Fruit fly (Drosophila melanogaster) whole organism, embryonic: ENCODE results near the gene Eno.

ENCODE experiments used
- BtbVII ChIP-seq: fragments of 200-800 bp; sonication (Bioruptor generic); optimal IDR thresholded peaks from 3 replicates; lab custom pipeline; 2017; ENCODE audit warnings: missing biosample characterization, mild to moderate bottlenecking, missing genetic modification characterization
- CG1024 ChIP-seq: fragments of 200-800 bp; sonication (Bioruptor generic); IDR thresholded peaks from 2 replicates; pipeline ENCODE4 v1.3.6; 2022; ENCODE audit warnings: missing biosample characterization, missing genetic modification characterization
- CG10543 ChIP-seq: fragments of 200-800 bp; sonication (Bioruptor generic); optimal IDR thresholded peaks from 3 replicates; lab custom pipeline; 2017; ENCODE audit warnings: missing biosample characterization, mild to moderate bottlenecking, missing genetic modification characterization, moderate library complexity
- CG12155 ChIP-seq: fragments of 200-800 bp; sonication (Bioruptor generic); optimal IDR thresholded peaks from 3 replicates; lab custom pipeline; 2016; ENCODE audit warnings: missing biosample characterization, missing genetic modification characterization
- CG12659 ChIP-seq: fragments of 200-800 bp; sonication (Bioruptor generic); optimal IDR thresholded peaks from 3 replicates; lab custom pipeline; 2017; ENCODE audit warnings: mild to moderate bottlenecking, missing biosample characterization, missing genetic modification reagents, missing genetic modification characterization
- CG12769 ChIP-seq: fragments of 200-800 bp; sonication (Bioruptor generic); optimal IDR thresholded peaks from 2 replicates; lab custom pipeline; 2019; ENCODE audit warnings: missing biosample characterization, mild to moderate bottlenecking, missing genetic modification characterization, moderate library complexity
- CG13287 ChIP-seq: fragments of 200-800 bp; sonication (Bioruptor generic); IDR thresholded peaks from 2 replicates; pipeline ENCODE4 v1.3.6; 2022; ENCODE audit warnings: missing biosample characterization, missing genetic modification characterization; ENCODE audit not compliant: partially characterized antibody
- CG13894 ChIP-seq: fragments of 200-800 bp; sonication (Bioruptor generic); optimal IDR thresholded peaks from 3 replicates; lab custom pipeline; 2018; ENCODE audit warnings: missing biosample characterization, mild to moderate bottlenecking, missing genetic modification characterization, moderate library complexity
- CG14667 ChIP-seq: fragments of 200-800 bp; sonication (Bioruptor generic); IDR thresholded peaks from 2 replicates; pipeline ENCODE4 v1.3.6; 2022; ENCODE audit warnings: missing biosample characterization, missing genetic modification characterization
- CG14965 ChIP-seq: fragments of 200-800 bp; sonication (Bioruptor generic); optimal IDR thresholded peaks from 2 replicates; lab custom pipeline; 2016; ENCODE audit warnings: missing biosample characterization, missing genetic modification characterization, borderline replicate concordance
- CG1529 ChIP-seq: fragments of 200-800 bp; sonication (Bioruptor generic); optimal IDR thresholded peaks from 3 replicates; lab custom pipeline; 2018; ENCODE audit warnings: missing biosample characterization, missing genetic modification characterization
- CG18476 ChIP-seq: fragments of 200-800 bp; sonication (Bioruptor generic); optimal IDR thresholded peaks from 2 replicates; lab custom pipeline; 2016; ENCODE audit warnings: missing biosample characterization, mild to moderate bottlenecking, missing genetic modification characterization
- CG31441 ChIP-seq: fragments of 200-800 bp; sonication (Bioruptor generic); IDR thresholded peaks from 2 replicates; pipeline ENCODE4 v1.3.6; 2022; ENCODE audit warnings: missing biosample characterization, missing genetic modification characterization
- CG4424 ChIP-seq: fragments of 200-800 bp; sonication (Bioruptor generic); optimal IDR thresholded peaks from 3 replicates; lab custom pipeline; 2016; ENCODE audit warnings: missing biosample characterization, missing genetic modification characterization
- CG5180 ChIP-seq: fragments of 200-800 bp; sonication (Bioruptor generic); optimal IDR thresholded peaks from 3 replicates; lab custom pipeline; 2017; ENCODE audit warnings: missing biosample characterization, missing genetic modification characterization, mild to moderate bottlenecking, moderate library complexity, missing genetic modification reagents
- CG7271 ChIP-seq: fragments of 200-800 bp; sonication (Bioruptor generic); optimal IDR thresholded peaks from 2 replicates; lab custom pipeline; 2018; ENCODE audit warnings: missing biosample characterization, mild to moderate bottlenecking, missing genetic modification characterization, moderate library complexity
- CG7372 ChIP-seq: fragments of 200-800 bp; sonication (Bioruptor generic); IDR thresholded peaks from 2 replicates; pipeline ENCODE4 v1.3.6; 2022; ENCODE audit warnings: missing biosample characterization, missing genetic modification characterization
- CG8924 ChIP-seq: fragments of 200-800 bp; optimal IDR thresholded peaks from 3 replicates; lab custom pipeline; 2019; ENCODE audit warnings: missing biosample characterization, mild to moderate bottlenecking, missing genetic modification characterization, moderate library complexity
- Dp ChIP-seq: fragments of 200-800 bp; sonication (Bioruptor generic); optimal IDR thresholded peaks from 2 replicates; lab custom pipeline; 2018; ENCODE audit warnings: missing biosample characterization, mild to moderate bottlenecking, missing genetic modification characterization, moderate library complexity
- HLH3B ChIP-seq: fragments of 200-800 bp; sonication (Bioruptor generic); IDR thresholded peaks from 2 replicates; pipeline ENCODE4 v1.3.6; 2022; ENCODE audit warnings: missing biosample characterization, missing genetic modification characterization
- Kr ChIP-seq: fragments of 200-800 bp; sonication (Bioruptor generic); optimal IDR thresholded peaks from 2 replicates; lab custom pipeline; 2017; ENCODE audit warnings: missing biosample characterization, mild to moderate bottlenecking, missing genetic modification characterization
- Mad ChIP-seq: fragments of 200-800 bp; sonication (Bioruptor generic); optimal IDR thresholded peaks from 2 replicates; lab custom pipeline; 2016; ENCODE audit warnings: missing biosample characterization, missing genetic modification characterization
- Med ChIP-seq: fragments of 200-800 bp; sonication (Bioruptor generic); peaks from one replicate; lab custom pipeline; 2016; ENCODE audit warnings: missing biosample characterization, missing genetic modification characterization, mild to moderate bottlenecking, inconsistent platforms, moderate library complexity
- Myb ChIP-seq: fragments of 200-800 bp; sonication (Bioruptor generic); optimal IDR thresholded peaks from 2 replicates; lab custom pipeline; 2016; ENCODE audit warnings: missing biosample characterization, missing genetic modification characterization
- Opbp ChIP-seq: fragments of 200-800 bp; sonication (Bioruptor generic); IDR thresholded peaks from 3 replicates; pipeline ENCODE4 v1.3.6; 2022; ENCODE audit warnings: missing biosample characterization, missing genetic modification characterization; ENCODE audit not compliant: partially characterized antibody
- Pdp1 ChIP-seq, 2 experiments: fragments of 200-800 bp; sonication (Bioruptor generic); optimal IDR thresholded peaks; 3 replicates each; lab custom pipeline; 2016; ENCODE audit warnings: missing biosample characterization in 2 of 2, missing genetic modification characterization in 2 of 2, mild to moderate bottlenecking in 1 of 2, moderate library complexity in 1 of 2
- Ssrp ChIP-seq: fragments of 200-800 bp; sonication (Bioruptor generic); optimal IDR thresholded peaks from 2 replicates; lab custom pipeline; 2018; ENCODE audit warnings: missing biosample characterization, mild to moderate bottlenecking, missing genetic modification characterization, moderate library complexity
- al ChIP-seq: fragments of 200-800 bp; sonication (Bioruptor generic); IDR thresholded peaks from 2 replicates; pipeline ENCODE4 v1.3.6; 2022; ENCODE audit warnings: missing biosample characterization, missing genetic modification characterization
- az2 ChIP-seq: fragments of 200-800 bp; sonication (Bioruptor generic); optimal IDR thresholded peaks from 3 replicates; lab custom pipeline; 2016; ENCODE audit warnings: missing biosample characterization, missing genetic modification characterization
- bigmax ChIP-seq: fragments of 200-800 bp; sonication (Bioruptor generic); optimal IDR thresholded peaks from 2 replicates; lab custom pipeline; 2018; ENCODE audit warnings: missing biosample characterization, mild to moderate bottlenecking, missing genetic modification characterization
- chm ChIP-seq: fragments of 200-800 bp; sonication (Bioruptor generic); IDR thresholded peaks from 2 replicates; pipeline ENCODE4 v1.3.6; 2022; ENCODE audit warnings: missing biosample characterization, missing genetic modification characterization
- crol ChIP-seq: fragments of 200-800 bp; sonication (Bioruptor generic); IDR thresholded peaks from 2 replicates; pipeline ENCODE4 v1.3.6; 2022; ENCODE audit warnings: missing biosample characterization, missing genetic modification characterization
- da ChIP-seq: fragments of 200-800 bp; sonication (Bioruptor generic); optimal IDR thresholded peaks from 2 replicates; lab custom pipeline; 2016; ENCODE audit warnings: missing biosample characterization, missing genetic modification characterization
- dan ChIP-seq: fragments of 200-800 bp; sonication (Bioruptor generic); IDR thresholded peaks from 2 replicates; pipeline ENCODE4 v1.3.6; 2022; ENCODE audit warnings: missing biosample characterization, missing genetic modification characterization
- danr ChIP-seq: fragments of 200-800 bp; sonication (Bioruptor generic); IDR thresholded peaks from 2 replicates; pipeline ENCODE4 v1.3.6; 2022; ENCODE audit warnings: missing biosample characterization, missing genetic modification characterization
- en ChIP-seq: fragments of 200-800 bp; sonication (Bioruptor generic); optimal IDR thresholded peaks from 2 replicates; lab custom pipeline; 2016; ENCODE audit warnings: missing biosample characterization, missing genetic modification characterization
- fd96Cb ChIP-seq: fragments of 200-800 bp; sonication (Bioruptor generic); optimal IDR thresholded peaks from 2 replicates; lab custom pipeline; 2018; ENCODE audit warnings: missing biosample characterization, mild to moderate bottlenecking, missing genetic modification characterization, moderate library complexity
- grn ChIP-seq: fragments of 200-800 bp; sonication (Bioruptor generic); optimal IDR thresholded peaks from 3 replicates; lab custom pipeline; 2017; ENCODE audit warnings: missing biosample characterization, missing genetic modification characterization
- h ChIP-seq: fragments of >200 bp; optimal IDR thresholded peaks from 2 replicates; lab custom pipeline; 2017
- ham ChIP-seq: fragments of 200-800 bp; sonication (Bioruptor generic); IDR thresholded peaks from 2 replicates; pipeline ENCODE4 v1.3.6; 2022; ENCODE audit warnings: missing biosample characterization, missing genetic modification characterization
- jigr1 ChIP-seq: fragments of 200-800 bp; sonication (Bioruptor generic); IDR thresholded peaks from 3 replicates; pipeline ENCODE4 v1.3.6; 2022; ENCODE audit warnings: missing biosample characterization, missing genetic modification characterization
- klu ChIP-seq: fragments of 200-800 bp; sonication (Bioruptor generic); IDR thresholded peaks from 2 replicates; pipeline ENCODE4 v1.3.6; 2022; ENCODE audit warnings: missing biosample characterization, missing genetic modification characterization
- pita ChIP-seq: fragments of 200-800 bp; sonication (Bioruptor generic); optimal IDR thresholded peaks from 2 replicates; lab custom pipeline; 2017; ENCODE audit warnings: missing biosample characterization, mild to moderate bottlenecking, missing genetic modification characterization
- rib ChIP-seq: fragments of 200-800 bp; sonication (Bioruptor generic); IDR thresholded peaks from 2 replicates; pipeline ENCODE4 v1.3.6; 2022; ENCODE audit warnings: missing biosample characterization, missing genetic modification characterization
- sob ChIP-seq: fragments of 200-800 bp; sonication (Bioruptor generic); IDR thresholded peaks from 2 replicates; pipeline ENCODE4 v1.3.6; 2022; ENCODE audit warnings: missing biosample characterization, missing genetic modification characterization
- stwl ChIP-seq: fragments of 200-800 bp; sonication (Bioruptor generic); optimal IDR thresholded peaks from 3 replicates; lab custom pipeline; 2018; ENCODE audit warnings: missing biosample characterization, mild to moderate bottlenecking, missing genetic modification characterization, moderate library complexity
- tio ChIP-seq: fragments of 200-800 bp; sonication (Bioruptor generic); optimal IDR thresholded peaks from 2 replicates; lab custom pipeline; 2017; ENCODE audit warnings: missing biosample characterization, missing genetic modification characterization, inconsistent platforms
- trh ChIP-seq: fragments of 200-800 bp; sonication (Bioruptor generic); optimal IDR thresholded peaks from 2 replicates; lab custom pipeline; 2016; ENCODE audit warnings: missing biosample characterization, missing genetic modification characterization
- tup ChIP-seq: fragments of 200-800 bp; sonication (Bioruptor generic); optimal IDR thresholded peaks from 2 replicates; lab custom pipeline; 2016; ENCODE audit warnings: missing biosample characterization, mild to moderate bottlenecking, missing genetic modification characterization, moderate library complexity
- zfh1 ChIP-seq: fragments of 200-800 bp; sonication (Bioruptor generic); IDR thresholded peaks from 3 replicates; pipeline ENCODE4 v1.3.6; 2022; ENCODE audit warnings: missing biosample characterization, missing genetic modification characterization

Gene Eno

DNA sequence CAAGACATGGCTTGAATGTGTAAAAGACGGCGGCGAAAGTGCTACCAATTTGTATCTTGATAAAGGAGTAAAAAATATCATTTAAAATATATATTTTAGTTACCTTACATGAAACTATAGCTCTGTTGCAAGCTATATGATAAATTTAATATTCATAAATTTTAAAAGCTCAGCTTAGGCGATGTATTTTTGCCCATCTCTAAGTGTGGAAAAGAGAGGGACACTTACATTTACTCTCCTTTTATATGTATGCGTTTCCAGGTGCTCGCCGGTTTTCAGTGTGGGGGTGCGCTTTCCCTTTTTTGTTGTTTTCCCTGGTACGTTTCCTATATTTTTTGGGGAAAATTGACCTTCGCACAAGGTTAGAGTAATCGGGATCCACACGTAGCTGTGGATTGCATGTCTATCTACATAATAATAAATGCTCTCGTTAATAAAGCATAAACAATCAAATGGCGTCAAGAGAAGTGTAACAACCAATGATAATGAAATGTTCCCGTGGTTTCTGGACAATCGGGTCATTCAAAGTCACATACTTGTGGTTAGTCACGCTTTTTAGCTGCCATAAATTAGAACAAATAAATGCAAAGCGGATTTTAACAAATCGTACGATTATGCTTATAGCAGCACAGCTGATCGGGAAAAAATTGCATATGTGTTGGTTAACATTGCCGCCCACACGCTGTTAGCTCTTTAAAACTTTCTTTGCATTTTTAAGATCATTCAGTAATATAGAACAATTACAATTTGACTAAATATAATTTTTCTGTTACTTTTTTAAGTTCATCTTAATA lies 1.4 kb downstream of the Eno start (continued):
- peak; percentile 90 for TF ChIP-seq tup (GFP tag; lab: Kevin White, UChicago)
- peak; percentile 98 for TF ChIP-seq CG7372 (GFP tag; lab: Robert Waterston, UW)
- TF ChIP-seq az2 (GFP tag; lab: Kevin White, UChicago): peak; percentile 95
- TF ChIP-seq danr (GFP tag; lab: Robert Waterston, UW): peak; percentile 94
- TF ChIP-seq Kr (GFP tag; lab: Kevin White, UChicago): peak; percentile 81
- TF ChIP-seq bigmax: no peak
- TF ChIP-seq en (GFP tag; lab: Kevin White, UChicago): peak; percentile 33
- peak; percentile 86 for TF ChIP-seq CG5180 (GFP tag; lab: Kevin White, UChicago)
- TF ChIP-seq CG13894 (tag; lab: Kevin White, UChicago): peak; percentile 98
- peak; percentile 95 for TF ChIP-seq CG12155
- peak; percentile 100 for TF ChIP-seq CG10543 (GFP tag; lab: Kevin White, UChicago)
- TF ChIP-seq al (GFP tag; lab: Robert Waterston, UW): peak; percentile 96
- peak; percentile 99 for TF ChIP-seq CG8924 (tag; lab: Kevin White, UChicago)
- TF ChIP-seq ham (GFP tag; lab: Robert Waterston, UW): peak; percentile 87
- TF ChIP-seq pita (GFP tag; lab: Kevin White, UChicago): no peak
- peak; percentile 94 for TF ChIP-seq CG18476
- peak; percentile 98 for TF ChIP-seq sob (GFP tag; lab: Robert Waterston, UW)
- TF ChIP-seq CG1024: peak; percentile 72
- peak; percentile 97 for TF ChIP-seq klu (GFP tag; lab: Robert Waterston, UW)
- TF ChIP-seq CG12659 (GFP tag; lab: Kevin White, UChicago): peak; percentile 99
- peak; percentile 33 for TF ChIP-seq stwl
- TF ChIP-seq da (GFP tag; lab: Kevin White, UChicago): no peak
- TF ChIP-seq Opbp (GFP tag; lab: Robert Waterston, UW): peak; percentile 56; the same call in 2 of the 3 replicates
- TF ChIP-seq crol: no peak; the same call in none of the 2 replicates
- TF ChIP-seq grn (GFP tag; lab: Kevin White, UChicago): peak; percentile 61
- peak; percentile 84 for TF ChIP-seq CG31441 (GFP tag; lab: Robert Waterston, UW)
- TF ChIP-seq chm (GFP tag; lab: Robert Waterston, UW): peak; percentile 95
- peak; percentile 95 for TF ChIP-seq HLH3B (GFP tag; lab: Robert Waterston, UW)
- TF ChIP-seq jigr1: peak; percentile 91
- peak; percentile 11 for TF ChIP-seq Dp (GFP tag; lab: Kevin White, UChicago)
- TF ChIP-seq CG4424: peak; percentile 92
- TF ChIP-seq Med (GFP tag; lab: Kevin White, UChicago): peak; percentile 97
- peak; percentile 82 for TF ChIP-seq CG12769 (tag; lab: Kevin White, UChicago)
- TF ChIP-seq BtbVII (GFP tag; lab: Kevin White, UChicago): peak; percentile 97
- TF ChIP-seq Mad (GFP tag; lab: Kevin White, UChicago): peak; percentile 94
- peak; percentile 97 for TF ChIP-seq CG1529
- TF ChIP-seq CG13287: peak; percentile 98
- peak; percentile 93 for TF ChIP-seq fd96Cb (tag; lab: Kevin White, UChicago)
- TF ChIP-seq Myb (GFP tag; lab: Kevin White, UChicago): peak; percentile 54
- peak; percentile 51 to 92 for TF ChIP-seq Pdp1 (GFP tag; optimal IDR thresholded peaks at IDR 0.05; lab: Kevin White, UChicago)
- peak; percentile 97 for TF ChIP-seq rib (GFP tag; lab: Robert Waterston, UW)
- TF ChIP-seq dan (GFP tag; lab: Robert Waterston, UW): peak; percentile 58; the same call in 1 of the 2 replicates
- TF ChIP-seq zfh1 (GFP tag; lab: Robert Waterston, UW): peak; percentile 97
- no peak for TF ChIP-seq CG14965 (GFP tag; lab: Kevin White, UChicago)
- peak; percentile 67 for TF ChIP-seq CG7271 (tag; lab: Kevin White, UChicago)
- peak; percentile 92 for TF ChIP-seq trh (GFP tag; lab: Kevin White, UChicago)
- TF ChIP-seq h (lab: Kevin White, UChicago): no peak
- TF ChIP-seq tio: peak; percentile 90
- TF ChIP-seq CG14667 (GFP tag; lab: Robert Waterston, UW): peak; percentile 88
- peak; percentile 97 for TF ChIP-seq Ssrp (tag; lab: Kevin White, UChicago)
